Worm (Caenorhabditis elegans) whole organism, L4 larva: Measurements from ENCODE around the gene B0218.5.

ENCODE experiments used
- D1046.2 ChIP-seq: fragments of 200-800 bp; sonication (Bioruptor generic); IDR thresholded peaks from 2 replicates; pipeline ENCODE4 v1.3.6; 2022; ENCODE audit warnings: missing genetic modification characterization, missing compliant biosample characterization
- F26F4.8 ChIP-seq: fragments of 200-800 bp; sonication (Bioruptor generic); conservative IDR thresholded peaks from 2 replicates; pipeline ENCODE4 v1.3.6; 2022; ENCODE audit warnings: missing genetic modification characterization, missing compliant biosample characterization
- Y75B8A.6 ChIP-seq: fragments of 200-800 bp; sonication (Bioruptor generic); IDR thresholded peaks from 2 replicates; pipeline ENCODE4 v1.3.6; 2022; ENCODE audit warnings: missing genetic modification reagents, missing genetic modification characterization, missing compliant biosample characterization
- ZK546.5 ChIP-seq, 2 experiments: sonication (generic microtip); optimal IDR thresholded peaks; 2 replicates each; lab custom pipeline; 2017; ENCODE audit warnings: missing biosample characterization in 2 of 2, missing genetic modification characterization in 2 of 2
- ceh-20 ChIP-seq: fragments of 200-800 bp; sonication (Bioruptor generic); IDR thresholded peaks from 2 replicates; pipeline ENCODE4 v1.3.6; 2022; ENCODE audit warnings: missing genetic modification reagents, missing genetic modification characterization, missing compliant biosample characterization
- dve-1 ChIP-seq: sonication (generic microtip); optimal IDR thresholded peaks from 2 replicates; lab custom pipeline; 2017; ENCODE audit warnings: antibody characterized with exemption, mild to moderate bottlenecking, missing genetic modification characterization, missing compliant biosample characterization; ENCODE audit not compliant: insufficient read depth
- fkh-10 ChIP-seq: fragments of 150-350 bp; optimal IDR thresholded peaks from 2 replicates; lab custom pipeline; 2014; ENCODE audit warnings: missing biosample characterization, missing genetic modification reagents, missing genetic modification characterization
- lin-1 ChIP-seq: fragments of 200-800 bp; sonication (Bioruptor generic); IDR thresholded peaks from 2 replicates; pipeline ENCODE4 v1.3.6; 2022; ENCODE audit warnings: missing genetic modification reagents, missing genetic modification characterization, missing compliant biosample characterization
- nhr-41 ChIP-seq: fragments of 200-800 bp; sonication (Bioruptor generic); IDR thresholded peaks from 2 replicates; pipeline ENCODE4 v1.3.6; 2022; ENCODE audit warnings: missing genetic modification reagents, missing genetic modification characterization, missing compliant biosample characterization
- nhr-48 ChIP-seq: sonication (generic microtip); optimal IDR thresholded peaks from 2 replicates; lab custom pipeline; 2016; ENCODE audit warnings: mild to moderate bottlenecking, missing genetic modification characterization, missing compliant biosample characterization
- nhr-77 ChIP-seq: fragments of 150-350 bp; optimal IDR thresholded peaks from 2 replicates; lab custom pipeline; 2014; ENCODE audit warnings: missing biosample characterization, missing genetic modification characterization
- unc-62 ChIP-seq, 3 experiments: fragments of 150-350 bp in 1 of 3; sonication (generic microtip); optimal IDR thresholded peaks in 2 of 3; peaks in 1 of 3; 1 replicate in 1 of 3; 2 replicates in 2 of 3; lab custom pipeline; 2014 to 2017; ENCODE audit warnings: missing biosample characterization in 3 of 3, missing genetic modification characterization in 3 of 3, missing genetic modification reagents in 3 of 3, missing genotype in 1 of 3

- peak; percentile 71; the same call in 1 of the 2 replicates for TF ChIP-seq lin-1 (GFP tag; lab: Robert Waterston, UW)
- TF ChIP-seq dve-1 (tag; lab: Kevin White, UChicago) = peak; percentile 52
- TF ChIP-seq D1046.2 (GFP tag; lab: Robert Waterston, UW) = no peak
- TF ChIP-seq F26F4.8 (GFP tag; lab: Robert Waterston, UW) = no peak
- no peak for TF ChIP-seq fkh-10 (GFP tag; lab: Kevin White, UChicago)
- TF ChIP-seq ceh-20 (GFP tag; lab: Robert Waterston, UW) = 0 out of 2 replicates have a peak, but pooled peaks have one; percentile 27
- TF ChIP-seq ZK546.5 (tag; optimal IDR thresholded peaks at IDR 0.05; lab: Kevin White, UChicago) = no peak
- TF ChIP-seq nhr-77 (tag; lab: Kevin White, UChicago) = no peak
- TF ChIP-seq nhr-41 = 0 out of 2 replicates have a peak, but pooled peaks have one; percentile 36
- TF ChIP-seq Y75B8A.6 (GFP tag; lab: Robert Waterston, UW) = 0 out of 2 replicates have a peak, but pooled peaks have one; percentile 33
- no peak for TF ChIP-seq unc-62 (GFP tag; optimal IDR thresholded peaks at IDR 0.05 in 1 of 2; lab: Kevin White, UChicago)
- TF ChIP-seq unc-62 (tag; optimal IDR thresholded peaks at IDR 0.05; lab: Kevin White, UChicago) = no peak
- peak; percentile 30 for TF ChIP-seq nhr-48 (tag; lab: Kevin White, UChicago)
These were observed 17.7 kb upstream of the B0218.5 start for ce11 chrIV:8174792-8175191.
